Worm (Caenorhabditis elegans) whole organism, young adult: Measurements from ENCODE around the gene fcho-1.

Source experiments
- B0019.2 ChIP-seq: fragments of 200-800 bp; sonication (Bioruptor generic); conservative IDR thresholded peaks from 2 replicates; pipeline ENCODE4 v1.3.6; 2022; ENCODE audit warnings: missing genetic modification reagents, missing genetic modification characterization, missing compliant biosample characterization
- D2030.7 ChIP-seq: fragments of 200-800 bp; sonication (Bioruptor generic); IDR thresholded peaks from 2 replicates; pipeline ENCODE4 v1.3.6; 2022; ENCODE audit warnings: missing genetic modification reagents, missing genetic modification characterization, missing compliant biosample characterization
- F22D6.2 ChIP-seq: sonication (generic microtip); optimal IDR thresholded peaks from 2 replicates; lab custom pipeline; 2016; ENCODE audit warnings: mild to moderate bottlenecking, missing genetic modification characterization, missing compliant biosample characterization
- F23B12.7 ChIP-seq: sonication (generic microtip); optimal IDR thresholded peaks from 2 replicates; lab custom pipeline; 2017; ENCODE audit warnings: missing genetic modification characterization, mild to moderate bottlenecking, missing compliant biosample characterization, antibody characterized with exemption, moderate library complexity; ENCODE audit not compliant: insufficient read depth
- F33H1.4 ChIP-seq: fragments of 200-800 bp; sonication (Bioruptor generic); IDR thresholded peaks from 2 replicates; pipeline ENCODE4 v1.3.6; 2022; ENCODE audit warnings: missing genetic modification reagents, missing genetic modification characterization, missing compliant biosample characterization
- F37B4.10 ChIP-seq: fragments of 200-800 bp; sonication (Bioruptor generic); IDR thresholded peaks from 2 replicates; pipeline ENCODE4 v1.3.6; 2022; ENCODE audit warnings: missing genetic modification characterization, missing compliant biosample characterization
- F49E8.2 ChIP-seq: sonication (generic microtip); optimal IDR thresholded peaks from 3 replicates; lab custom pipeline; 2017; ENCODE audit warnings: missing genetic modification characterization, mild to moderate bottlenecking, missing compliant biosample characterization, antibody characterized with exemption, moderate library complexity; ENCODE audit not compliant: insufficient read depth
- F55B11.4 ChIP-seq: sonication (generic microtip); optimal IDR thresholded peaks from 2 replicates; lab custom pipeline; 2016; ENCODE audit warnings: missing compliant biosample characterization, missing genetic modification characterization, borderline replicate concordance; ENCODE audit not compliant: insufficient read depth
- T26A5.8 ChIP-seq: sonication (generic microtip); optimal IDR thresholded peaks from 2 replicates; lab custom pipeline; 2016; ENCODE audit warnings: missing genetic modification characterization, missing compliant biosample characterization
- Y67H2A.10 ChIP-seq: fragments of 200-800 bp; sonication (Bioruptor generic); conservative IDR thresholded peaks from 2 replicates; pipeline ENCODE4 v1.3.6; 2022; ENCODE audit warnings: missing genetic modification reagents, missing genetic modification characterization, missing compliant biosample characterization
- Y79H2A.3 ChIP-seq: fragments of 200-800 bp; sonication (Bioruptor generic); conservative IDR thresholded peaks from 2 replicates; pipeline ENCODE4 v1.3.6; 2022; ENCODE audit warnings: missing genetic modification reagents, missing genetic modification characterization, missing compliant biosample characterization
- aptf-2 ChIP-seq: fragments of 200-800 bp; sonication (Bioruptor generic); conservative IDR thresholded peaks from 2 replicates; pipeline ENCODE4 v1.3.6; 2022; ENCODE audit warnings: missing genetic modification reagents, missing genetic modification characterization, missing compliant biosample characterization
- bed-1 ChIP-seq: fragments of 200-800 bp; sonication (Bioruptor generic); IDR thresholded peaks from 2 replicates; pipeline ENCODE4 v1.3.6; 2022; ENCODE audit warnings: missing genetic modification reagents, missing genetic modification characterization, missing compliant biosample characterization
- bed-2 ChIP-seq: fragments of 200-800 bp; sonication (Bioruptor generic); IDR thresholded peaks from 2 replicates; pipeline ENCODE4 v1.3.6; 2022; ENCODE audit warnings: missing genetic modification reagents, missing genetic modification characterization, missing compliant biosample characterization
- ceh-100 ChIP-seq: fragments of 200-800 bp; sonication (Bioruptor generic); IDR thresholded peaks from 2 replicates; pipeline ENCODE4 v1.3.6; 2022; ENCODE audit warnings: missing genetic modification reagents, missing genetic modification characterization, missing compliant biosample characterization
- ceh-40 ChIP-seq: fragments of 200-800 bp; sonication (Bioruptor generic); IDR thresholded peaks from 2 replicates; pipeline ENCODE4 v1.3.6; 2022; ENCODE audit warnings: missing genetic modification characterization, missing compliant biosample characterization
- chd-7 ChIP-seq: sonication (generic microtip); optimal IDR thresholded peaks from 2 replicates; lab custom pipeline; 2016; ENCODE audit warnings: mild to moderate bottlenecking, missing genetic modification characterization, moderate library complexity, missing compliant biosample characterization
- die-1 ChIP-seq: sonication (generic microtip); optimal IDR thresholded peaks from 2 replicates; lab custom pipeline; 2016; ENCODE audit warnings: missing genotype, mild to moderate bottlenecking, missing genetic modification characterization, missing compliant biosample characterization
- dpff-1 ChIP-seq: sonication (generic microtip); optimal IDR thresholded peaks from 2 replicates; lab custom pipeline; 2017; ENCODE audit warnings: mild to moderate bottlenecking, missing genetic modification characterization, missing compliant biosample characterization
- efl-1 ChIP-seq: fragments of 150-350 bp; optimal IDR thresholded peaks from 2 replicates; lab custom pipeline; 2014; ENCODE audit warnings: missing biosample characterization, missing genetic modification reagents, missing genetic modification characterization
- egl-44 ChIP-seq: fragments of 200-800 bp; sonication (Bioruptor generic); IDR thresholded peaks from 2 replicates; pipeline ENCODE4 v1.3.6; 2022; ENCODE audit warnings: missing genetic modification reagents, missing genetic modification characterization, missing compliant biosample characterization
- egrh-3 ChIP-seq: fragments of 200-800 bp; sonication (Bioruptor generic); IDR thresholded peaks from 2 replicates; pipeline ENCODE4 v1.3.6; 2022; ENCODE audit warnings: missing genetic modification reagents, missing genetic modification characterization, missing compliant biosample characterization
- ekl-4 ChIP-seq: fragments of 200-800 bp; sonication (Bioruptor generic); IDR thresholded peaks from 2 replicates; pipeline ENCODE4 v1.3.6; 2022; ENCODE audit warnings: missing genetic modification reagents, missing genetic modification characterization, missing compliant biosample characterization
- ets-4 ChIP-seq: fragments of 200-800 bp; sonication (Bioruptor generic); optimal IDR thresholded peaks from 2 replicates; lab custom pipeline; 2018; ENCODE audit warnings: mild to moderate bottlenecking, missing genetic modification characterization, missing compliant biosample characterization
- hmg-1.2 ChIP-seq: fragments of 200-800 bp; sonication (Bioruptor generic); IDR thresholded peaks from 2 replicates; pipeline ENCODE4 v1.3.6; 2022; ENCODE audit warnings: missing genetic modification reagents, missing genetic modification characterization, missing compliant biosample characterization
- hrde-1 ChIP-seq: sonication (generic microtip); optimal IDR thresholded peaks from 2 replicates; lab custom pipeline; 2016; ENCODE audit warnings: missing genetic modification characterization, mild to moderate bottlenecking, missing compliant biosample characterization, moderate library complexity, missing genotype, missing genetic modification reagents, borderline replicate concordance
- let-607 ChIP-seq, 2 experiments: fragments of 200-800 bp in 1 of 2; sonication (Bioruptor generic) in 1 of 2; sonication (generic microtip) in 1 of 2; optimal IDR thresholded peaks; 2 replicates each; lab custom pipeline; 2016 to 2018; ENCODE audit warnings: mild to moderate bottlenecking in 2 of 2, missing compliant biosample characterization in 2 of 2, missing genetic modification characterization in 2 of 2, moderate library complexity in 2 of 2, missing genotype in 1 of 2
- lin-26 ChIP-seq: fragments of 200-800 bp; sonication (Bioruptor generic); IDR thresholded peaks from 2 replicates; pipeline ENCODE4 v1.3.6; 2022; ENCODE audit warnings: missing genetic modification reagents, missing genetic modification characterization, missing compliant biosample characterization
- lin-35 ChIP-seq, 3 experiments: fragments of 150-350 bp in 2 of 3; sonication (generic microtip) in 1 of 3; optimal IDR thresholded peaks; 2 replicates each; lab custom pipeline; 2014 to 2018; ENCODE audit warnings: missing biosample characterization in 3 of 3, missing genetic modification characterization in 3 of 3, missing genetic modification reagents in 3 of 3
- lin-54 ChIP-seq: fragments of 200-800 bp; sonication (Bioruptor generic); optimal IDR thresholded peaks from 2 replicates; lab custom pipeline; 2018; ENCODE audit warnings: mild to moderate bottlenecking, missing genetic modification characterization, missing compliant biosample characterization
- madf-10 ChIP-seq: sonication (generic microtip); optimal IDR thresholded peaks from 2 replicates; lab custom pipeline; 2016; ENCODE audit warnings: mild to moderate bottlenecking, missing genetic modification characterization, missing compliant biosample characterization
- madf-3 ChIP-seq: fragments of 200-800 bp; sonication (Bioruptor generic); IDR thresholded peaks from 2 replicates; pipeline ENCODE4 v1.3.6; 2022; ENCODE audit warnings: missing genetic modification reagents, missing genetic modification characterization, missing compliant biosample characterization
- madf-6 ChIP-seq: fragments of 200-800 bp; sonication (Bioruptor generic); IDR thresholded peaks from 2 replicates; pipeline ENCODE4 v1.3.6; 2022; ENCODE audit warnings: missing genetic modification reagents, missing genetic modification characterization, missing compliant biosample characterization
- mel-28 ChIP-seq: sonication (generic microtip); optimal IDR thresholded peaks from 2 replicates; lab custom pipeline; 2016; ENCODE audit warnings: borderline replicate concordance, mild to moderate bottlenecking, missing genetic modification characterization, missing compliant biosample characterization
- mes-4 ChIP-seq: sonication (generic microtip); optimal IDR thresholded peaks from 2 replicates; lab custom pipeline; 2016; ENCODE audit warnings: missing genotype, missing genetic modification characterization, missing compliant biosample characterization
- nfya-2 ChIP-seq: fragments of 200-800 bp; sonication (Bioruptor generic); IDR thresholded peaks from 2 replicates; pipeline ENCODE4 v1.3.6; 2022; ENCODE audit warnings: missing genetic modification reagents, missing genetic modification characterization, missing compliant biosample characterization
- nhr-179 ChIP-seq: sonication (generic microtip); optimal IDR thresholded peaks from 2 replicates; lab custom pipeline; 2016; ENCODE audit warnings: mild to moderate bottlenecking, missing genetic modification characterization, missing compliant biosample characterization
- nhr-90 ChIP-seq: sonication (generic microtip); optimal IDR thresholded peaks from 2 replicates; lab custom pipeline; 2016; ENCODE audit warnings: missing genotype, mild to moderate bottlenecking, missing genetic modification characterization, missing compliant biosample characterization
- pbrm-1 ChIP-seq: fragments of 200-800 bp; sonication (Bioruptor generic); IDR thresholded peaks from 2 replicates; pipeline ENCODE4 v1.3.6; 2022; ENCODE audit warnings: missing genetic modification reagents, missing genetic modification characterization, missing compliant biosample characterization
- sdz-38 ChIP-seq: sonication (generic microtip); optimal IDR thresholded peaks from 2 replicates; lab custom pipeline; 2016; ENCODE audit warnings: missing genotype, missing genetic modification characterization, missing compliant biosample characterization
- snpc-1.1 ChIP-seq: sonication (generic microtip); optimal IDR thresholded peaks from 2 replicates; lab custom pipeline; 2017; ENCODE audit warnings: missing genetic modification characterization, mild to moderate bottlenecking, missing compliant biosample characterization, antibody characterized with exemption, moderate library complexity, missing genotype, missing genetic modification reagents; ENCODE audit not compliant: insufficient read depth
- snpc-1.3 ChIP-seq: sonication (generic microtip); optimal IDR thresholded peaks from 2 replicates; lab custom pipeline; 2017; ENCODE audit warnings: missing genetic modification characterization, mild to moderate bottlenecking, missing compliant biosample characterization, antibody characterized with exemption, moderate library complexity, missing genotype, missing genetic modification reagents; ENCODE audit not compliant: insufficient read depth
- tbx-9 ChIP-seq: sonication (generic microtip); optimal IDR thresholded peaks from 2 replicates; lab custom pipeline; 2016; ENCODE audit warnings: borderline replicate concordance, missing genetic modification characterization, inconsistent platforms, missing compliant biosample characterization
- unc-130 ChIP-seq: sonication (generic microtip); optimal IDR thresholded peaks from 2 replicates; lab custom pipeline; 2016; ENCODE audit warnings: missing genetic modification reagents, missing genetic modification characterization, missing compliant biosample characterization
- unc-62 ChIP-seq: fragments of 150-350 bp; optimal IDR thresholded peaks from 2 replicates; lab custom pipeline; 2014; ENCODE audit warnings: missing biosample characterization, missing genetic modification reagents, missing genetic modification characterization
- xnd-1 ChIP-seq: sonication (generic microtip); optimal IDR thresholded peaks from 2 replicates; lab custom pipeline; 2016; ENCODE audit warnings: missing genotype, missing genetic modification reagents, missing genetic modification characterization, missing compliant biosample characterization
- ztf-26 ChIP-seq: sonication (generic microtip); optimal IDR thresholded peaks from 2 replicates; lab custom pipeline; 2017; ENCODE audit warnings: missing genetic modification characterization, missing compliant biosample characterization
- ztf-28 ChIP-seq: fragments of 200-800 bp; sonication (Bioruptor generic); IDR thresholded peaks from 2 replicates; pipeline ENCODE4 v1.3.6; 2022; ENCODE audit warnings: missing genetic modification reagents, missing genetic modification characterization, missing compliant biosample characterization

fcho-1 gene

ce11 chrII:1320412-1320811 is 10.1 kb downstream of the fcho-1 start (continued):
- TF ChIP-seq T26A5.8 (tag; lab: Kevin White, UChicago) (peak; percentile 66), D2030.7 (GFP tag; lab: Robert Waterston, UW) (peak; percentile 97), nhr-90 (tag; lab: Kevin White, UChicago) (peak; percentile 72), ets-4 (GFP tag; lab: Kevin White, UChicago) (no peak), nhr-179 (tag; lab: Kevin White, UChicago) (no peak), ekl-4 (peak; percentile 97), lin-54 (peak; percentile 100), lin-26 (GFP tag; lab: Robert Waterston, UW) (peak; percentile 81), F33H1.4 (peak; percentile 84), Y67H2A.10 (peak; percentile 90), hrde-1 (peak; percentile 55), xnd-1 (tag; lab: Kevin White, UChicago) (peak; percentile 71), madf-3 (GFP tag; lab: Robert Waterston, UW) (peak; percentile 96), Y79H2A.3 (GFP tag; lab: Robert Waterston, UW) (peak; percentile 76; the same call in 1 of the 2 replicates), tbx-9 (no peak), nfya-2 (GFP tag; lab: Robert Waterston, UW) (no peak), F23B12.7 (peak; percentile 97), F49E8.2 (tag; lab: Kevin White, UChicago) (peak; percentile 92), egl-44 (GFP tag; lab: Robert Waterston, UW) (peak; percentile 93), madf-10 (tag; lab: Kevin White, UChicago) (peak; percentile 77), let-607 (tag; optimal IDR thresholded peaks at IDR 0.05; lab: Kevin White, UChicago) (peak; percentile 81 to 89), mes-4 (tag; lab: Kevin White, UChicago) (no peak), efl-1 (peak; percentile 92), sdz-38 (tag; lab: Kevin White, UChicago) (no peak), ztf-28 (GFP tag; lab: Robert Waterston, UW) (peak; percentile 94), snpc-1.1 (tag; lab: Kevin White, UChicago) (peak; percentile 50), F37B4.10 (GFP tag; lab: Robert Waterston, UW) (0 out of 2 replicates have a peak, but pooled peaks have one; percentile 38), lin-35 (GFP tag; optimal IDR thresholded peaks at IDR 0.05; lab: Kevin White, UChicago) (peak; percentile 69 to 98 (median 90)), aptf-2 (GFP tag; lab: Robert Waterston, UW) (peak; percentile 89), madf-6 (peak; percentile 92), egrh-3 (peak; percentile 73), F55B11.4 (tag; lab: Kevin White, UChicago) (no peak), chd-7 (tag; lab: Kevin White, UChicago) (peak; percentile 89), bed-1 (GFP tag; lab: Robert Waterston, UW) (no peak), unc-62 (GFP tag; lab: Kevin White, UChicago) (peak; percentile 66), pbrm-1 (peak; percentile 97), dpff-1 (no peak), ceh-40 (GFP tag; lab: Robert Waterston, UW) (no peak), B0019.2 (GFP tag; lab: Robert Waterston, UW) (peak; percentile 89), mel-28 (tag; lab: Kevin White, UChicago) (peak; percentile 20), ceh-100 (GFP tag; lab: Robert Waterston, UW) (peak; percentile 85), bed-2 (GFP tag; lab: Robert Waterston, UW) (peak; percentile 67; the same call in 1 of the 2 replicates), die-1 (peak; percentile 40), snpc-1.3 (tag; lab: Kevin White, UChicago) (peak; percentile 80), hmg-1.2 (GFP tag; lab: Robert Waterston, UW) (peak; percentile 96), F22D6.2 (tag; lab: Kevin White, UChicago) (peak; percentile 49), unc-130 (peak; percentile 88), ztf-26 (tag; lab: Kevin White, UChicago) (peak; percentile 96)
